Worm (Caenorhabditis elegans) whole organism, young adult: ENCODE measurements around the gene pal-1.

ENCODE experiments used
- B0019.2 ChIP-seq: fragments of 200-800 bp; sonication (Bioruptor generic); conservative IDR thresholded peaks from 2 replicates; pipeline ENCODE4 v1.3.6; 2022; ENCODE audit warnings: missing genetic modification reagents, missing genetic modification characterization, missing compliant biosample characterization
- B0035.1 ChIP-seq: sonication (generic microtip); optimal IDR thresholded peaks from 2 replicates; lab custom pipeline; 2016; ENCODE audit warnings: missing genetic modification characterization, mild to moderate bottlenecking, missing compliant biosample characterization, missing genotype, missing genetic modification reagents
- B0261.1 ChIP-seq: sonication (generic microtip); optimal IDR thresholded peaks from 2 replicates; lab custom pipeline; 2016; ENCODE audit warnings: mild to moderate bottlenecking, missing genetic modification characterization, moderate library complexity, missing compliant biosample characterization
- C06A6.2 ChIP-seq: fragments of 200-800 bp; sonication (Bioruptor generic); conservative IDR thresholded peaks from 2 replicates; pipeline ENCODE4 v1.3.6; 2022; ENCODE audit warnings: missing genetic modification characterization, missing compliant biosample characterization
- F23B12.7 ChIP-seq: sonication (generic microtip); optimal IDR thresholded peaks from 2 replicates; lab custom pipeline; 2017; ENCODE audit warnings: missing genetic modification characterization, mild to moderate bottlenecking, missing compliant biosample characterization, antibody characterized with exemption, moderate library complexity; ENCODE audit not compliant: insufficient read depth
- F55B11.4 ChIP-seq: sonication (generic microtip); optimal IDR thresholded peaks from 2 replicates; lab custom pipeline; 2016; ENCODE audit warnings: missing compliant biosample characterization, missing genetic modification characterization, borderline replicate concordance; ENCODE audit not compliant: insufficient read depth
- T07F8.4 ChIP-seq: sonication (generic microtip); optimal IDR thresholded peaks from 2 replicates; lab custom pipeline; 2016; ENCODE audit warnings: mild to moderate bottlenecking, missing genetic modification characterization, moderate library complexity, missing compliant biosample characterization
- T26A5.8 ChIP-seq: sonication (generic microtip); optimal IDR thresholded peaks from 2 replicates; lab custom pipeline; 2016; ENCODE audit warnings: missing genetic modification characterization, missing compliant biosample characterization
- Y53F4B.3 ChIP-seq: fragments of 200-800 bp; sonication (Bioruptor generic); IDR thresholded peaks from 2 replicates; pipeline ENCODE4 v1.3.6; 2022; ENCODE audit warnings: missing genetic modification reagents, missing genetic modification characterization, missing compliant biosample characterization
- Y53G8AR.9 ChIP-seq: fragments of 200-800 bp; sonication (Bioruptor generic); conservative IDR thresholded peaks from 2 replicates; pipeline ENCODE4 v1.3.6; 2022; ENCODE audit warnings: missing genetic modification reagents, missing genetic modification characterization, missing compliant biosample characterization
- Y67H2A.10 ChIP-seq: fragments of 200-800 bp; sonication (Bioruptor generic); conservative IDR thresholded peaks from 2 replicates; pipeline ENCODE4 v1.3.6; 2022; ENCODE audit warnings: missing genetic modification reagents, missing genetic modification characterization, missing compliant biosample characterization
- Y79H2A.3 ChIP-seq: fragments of 200-800 bp; sonication (Bioruptor generic); conservative IDR thresholded peaks from 2 replicates; pipeline ENCODE4 v1.3.6; 2022; ENCODE audit warnings: missing genetic modification reagents, missing genetic modification characterization, missing compliant biosample characterization
- akir-1 ChIP-seq: fragments of 200-800 bp; sonication (Bioruptor generic); optimal IDR thresholded peaks from 2 replicates; lab custom pipeline; 2018; ENCODE audit warnings: mild to moderate bottlenecking, missing genetic modification characterization, moderate library complexity, missing compliant biosample characterization
- ama-1 ChIP-seq, 3 experiments: fragments of 150-350 bp in 1 of 3; sonication (generic microtip) in 2 of 3; optimal IDR thresholded peaks; 2 replicates each; lab custom pipeline; 2014 to 2018; ENCODE audit warnings: missing biosample characterization in 2 of 3, missing genetic modification characterization in 2 of 3, missing genetic modification reagents in 2 of 3
- aptf-3 ChIP-seq: fragments of 200-800 bp; sonication (Bioruptor generic); IDR thresholded peaks from 2 replicates; pipeline ENCODE4 v1.3.6; 2022; ENCODE audit warnings: missing genetic modification characterization, missing compliant biosample characterization
- attf-3 ChIP-seq: fragments of 200-800 bp; sonication (Bioruptor generic); conservative IDR thresholded peaks from 2 replicates; pipeline ENCODE4 v1.3.6; 2022; ENCODE audit warnings: missing genetic modification reagents, missing genetic modification characterization, missing compliant biosample characterization
- attf-6 ChIP-seq: fragments of 200-800 bp; sonication (Bioruptor generic); IDR thresholded peaks from 2 replicates; pipeline ENCODE4 v1.3.6; 2022; ENCODE audit warnings: missing genetic modification reagents, missing genetic modification characterization, missing compliant biosample characterization
- ceh-27 ChIP-seq: fragments of 200-800 bp; sonication (Bioruptor generic); optimal IDR thresholded peaks from 2 replicates; lab custom pipeline; 2018; ENCODE audit warnings: mild to moderate bottlenecking, missing genetic modification characterization, moderate library complexity, missing compliant biosample characterization
- ceh-40 ChIP-seq: fragments of 200-800 bp; sonication (Bioruptor generic); IDR thresholded peaks from 2 replicates; pipeline ENCODE4 v1.3.6; 2022; ENCODE audit warnings: missing genetic modification characterization, missing compliant biosample characterization
- ceh-58 ChIP-seq: fragments of 200-800 bp; sonication (Bioruptor generic); IDR thresholded peaks from 2 replicates; pipeline ENCODE4 v1.3.6; 2022; ENCODE audit warnings: missing genetic modification characterization, missing compliant biosample characterization
- ceh-91 ChIP-seq: fragments of 200-800 bp; sonication (Bioruptor generic); IDR thresholded peaks from 2 replicates; pipeline ENCODE4 v1.3.6; 2022; ENCODE audit warnings: missing genetic modification reagents, missing genetic modification characterization, missing compliant biosample characterization
- dpl-1 ChIP-seq: fragments of 150-350 bp; optimal IDR thresholded peaks from 2 replicates; lab custom pipeline; 2014; ENCODE audit warnings: missing biosample characterization, missing genetic modification reagents, missing genetic modification characterization
- efl-1 ChIP-seq: fragments of 150-350 bp; optimal IDR thresholded peaks from 2 replicates; lab custom pipeline; 2014; ENCODE audit warnings: missing biosample characterization, missing genetic modification reagents, missing genetic modification characterization
- egl-44 ChIP-seq: fragments of 200-800 bp; sonication (Bioruptor generic); IDR thresholded peaks from 2 replicates; pipeline ENCODE4 v1.3.6; 2022; ENCODE audit warnings: missing genetic modification reagents, missing genetic modification characterization, missing compliant biosample characterization
- gei-17 ChIP-seq: fragments of 200-800 bp; sonication (Bioruptor generic); optimal IDR thresholded peaks from 2 replicates; lab custom pipeline; 2018; ENCODE audit warnings: mild to moderate bottlenecking, missing genetic modification characterization, missing compliant biosample characterization
- him-1 ChIP-seq: sonication (generic microtip); optimal IDR thresholded peaks from 2 replicates; lab custom pipeline; 2016; ENCODE audit warnings: missing genotype, missing genetic modification reagents, missing genetic modification characterization, missing compliant biosample characterization
- hsf-1 ChIP-seq: fragments of 200-800 bp; sonication (Bioruptor generic); IDR thresholded peaks from 2 replicates; pipeline ENCODE4 v1.3.6; 2022; ENCODE audit warnings: missing genetic modification reagents, missing genetic modification characterization, missing compliant biosample characterization
- let-526 ChIP-seq: fragments of 200-800 bp; sonication (Bioruptor generic); IDR thresholded peaks from 2 replicates; pipeline ENCODE4 v1.3.6; 2022; ENCODE audit warnings: missing genetic modification reagents, missing genetic modification characterization, missing compliant biosample characterization
- let-607 ChIP-seq, 2 experiments: fragments of 200-800 bp in 1 of 2; sonication (Bioruptor generic) in 1 of 2; sonication (generic microtip) in 1 of 2; optimal IDR thresholded peaks; 2 replicates each; lab custom pipeline; 2016 to 2018; ENCODE audit warnings: mild to moderate bottlenecking in 2 of 2, missing compliant biosample characterization in 2 of 2, missing genetic modification characterization in 2 of 2, moderate library complexity in 2 of 2, missing genotype in 1 of 2
- lin-40 ChIP-seq: sonication (generic microtip); optimal IDR thresholded peaks from 2 replicates; lab custom pipeline; 2016; ENCODE audit warnings: missing genetic modification characterization, mild to moderate bottlenecking, missing compliant biosample characterization, missing genotype, missing genetic modification reagents
- lsl-1 ChIP-seq: fragments of 200-800 bp; sonication (Bioruptor generic); optimal IDR thresholded peaks from 2 replicates; lab custom pipeline; 2018; ENCODE audit warnings: mild to moderate bottlenecking, missing genetic modification characterization, moderate library complexity, missing compliant biosample characterization
- madf-10 ChIP-seq: sonication (generic microtip); optimal IDR thresholded peaks from 2 replicates; lab custom pipeline; 2016; ENCODE audit warnings: mild to moderate bottlenecking, missing genetic modification characterization, missing compliant biosample characterization
- madf-3 ChIP-seq: fragments of 200-800 bp; sonication (Bioruptor generic); IDR thresholded peaks from 2 replicates; pipeline ENCODE4 v1.3.6; 2022; ENCODE audit warnings: missing genetic modification reagents, missing genetic modification characterization, missing compliant biosample characterization
- madf-6 ChIP-seq: fragments of 200-800 bp; sonication (Bioruptor generic); IDR thresholded peaks from 2 replicates; pipeline ENCODE4 v1.3.6; 2022; ENCODE audit warnings: missing genetic modification reagents, missing genetic modification characterization, missing compliant biosample characterization
- madf-8 ChIP-seq: fragments of 200-800 bp; sonication (Bioruptor generic); conservative IDR thresholded peaks from 2 replicates; pipeline ENCODE4 v1.3.6; 2022; ENCODE audit warnings: missing genetic modification reagents, missing genetic modification characterization, missing compliant biosample characterization
- mcd-1 ChIP-seq: fragments of 200-800 bp; sonication (Bioruptor generic); IDR thresholded peaks from 2 replicates; pipeline ENCODE4 v1.3.6; 2022; ENCODE audit warnings: missing genetic modification reagents, missing genetic modification characterization, missing compliant biosample characterization
- mel-28 ChIP-seq: sonication (generic microtip); optimal IDR thresholded peaks from 2 replicates; lab custom pipeline; 2016; ENCODE audit warnings: borderline replicate concordance, mild to moderate bottlenecking, missing genetic modification characterization, missing compliant biosample characterization
- nhr-120 ChIP-seq: fragments of 200-800 bp; sonication (Bioruptor generic); IDR thresholded peaks from 2 replicates; pipeline ENCODE4 v1.3.6; 2022; ENCODE audit warnings: missing genetic modification characterization, missing compliant biosample characterization
- nhr-179 ChIP-seq: sonication (generic microtip); optimal IDR thresholded peaks from 2 replicates; lab custom pipeline; 2016; ENCODE audit warnings: mild to moderate bottlenecking, missing genetic modification characterization, missing compliant biosample characterization
- nhr-90 ChIP-seq: sonication (generic microtip); optimal IDR thresholded peaks from 2 replicates; lab custom pipeline; 2016; ENCODE audit warnings: missing genotype, mild to moderate bottlenecking, missing genetic modification characterization, missing compliant biosample characterization
- repo-1 ChIP-seq: sonication (generic microtip); optimal IDR thresholded peaks from 2 replicates; lab custom pipeline; 2017; ENCODE audit warnings: mild to moderate bottlenecking, missing genetic modification characterization, missing compliant biosample characterization
- sdz-38 ChIP-seq: sonication (generic microtip); optimal IDR thresholded peaks from 2 replicates; lab custom pipeline; 2016; ENCODE audit warnings: missing genotype, missing genetic modification characterization, missing compliant biosample characterization
- snpc-1.3 ChIP-seq: sonication (generic microtip); optimal IDR thresholded peaks from 2 replicates; lab custom pipeline; 2017; ENCODE audit warnings: missing genetic modification characterization, mild to moderate bottlenecking, missing compliant biosample characterization, antibody characterized with exemption, moderate library complexity, missing genotype, missing genetic modification reagents; ENCODE audit not compliant: insufficient read depth
- tbx-9 ChIP-seq: sonication (generic microtip); optimal IDR thresholded peaks from 2 replicates; lab custom pipeline; 2016; ENCODE audit warnings: borderline replicate concordance, missing genetic modification characterization, inconsistent platforms, missing compliant biosample characterization
- tlf-1 ChIP-seq: fragments of 200-800 bp; sonication (Bioruptor generic); optimal IDR thresholded peaks from 2 replicates; lab custom pipeline; 2018; ENCODE audit warnings: mild to moderate bottlenecking, missing genetic modification characterization, missing compliant biosample characterization
- xnd-1 ChIP-seq: sonication (generic microtip); optimal IDR thresholded peaks from 2 replicates; lab custom pipeline; 2016; ENCODE audit warnings: missing genotype, missing genetic modification reagents, missing genetic modification characterization, missing compliant biosample characterization
- zim-3 ChIP-seq: sonication (generic microtip); optimal IDR thresholded peaks from 2 replicates; lab custom pipeline; 2017; ENCODE audit warnings: mild to moderate bottlenecking, missing genetic modification characterization, moderate library complexity, missing compliant biosample characterization
- ztf-18 ChIP-seq: sonication (generic microtip); optimal IDR thresholded peaks from 2 replicates; lab custom pipeline; 2016; ENCODE audit warnings: missing genotype, mild to moderate bottlenecking, missing genetic modification characterization, missing compliant biosample characterization

pal-1 gene

ce11 chrIII:4756983-4757382 lies 52.4 kb downstream of the pal-1 start, which contains the start of gene fbxl-2 (continued):
- TF ChIP-seq mcd-1: peak; percentile 96
- peak; percentile 83 for TF ChIP-seq F23B12.7 (tag; lab: Kevin White, UChicago)
- TF ChIP-seq ama-1 (optimal IDR thresholded peaks at IDR 0.05; lab: Kevin White, UChicago): no peak
- peak in 1 of 2 experiments; percentile 54 for TF ChIP-seq ama-1 (GFP tag; optimal IDR thresholded peaks at IDR 0.05; lab: Kevin White, UChicago)
- no peak for TF ChIP-seq F55B11.4
- TF ChIP-seq Y53G8AR.9 (GFP tag; lab: Robert Waterston, UW): peak; percentile 97
- TF ChIP-seq sdz-38: no peak
- TF ChIP-seq Y53F4B.3: no peak
- peak; percentile 78 for TF ChIP-seq gei-17 (GFP tag; lab: Kevin White, UChicago)
- TF ChIP-seq T07F8.4 (tag; lab: Kevin White, UChicago): peak; percentile 0
- no peak for TF ChIP-seq ceh-58 (GFP tag; lab: Robert Waterston, UW)
- no peak for TF ChIP-seq mel-28 (tag; lab: Kevin White, UChicago)
- peak; percentile 95 for TF ChIP-seq madf-3 (GFP tag; lab: Robert Waterston, UW)
- TF ChIP-seq snpc-1.3: peak; percentile 41
- TF ChIP-seq akir-1 (GFP tag; lab: Kevin White, UChicago): peak; percentile 16
- TF ChIP-seq Y67H2A.10 (GFP tag; lab: Robert Waterston, UW): peak; percentile 71
- peak; percentile 80 for TF ChIP-seq attf-3 (GFP tag; lab: Robert Waterston, UW)
- peak; percentile 21 for TF ChIP-seq B0261.1 (tag; lab: Kevin White, UChicago)
- 0 out of 2 replicates have a peak, but pooled peaks have one; percentile 49 for TF ChIP-seq aptf-3 (GFP tag; lab: Robert Waterston, UW)
- TF ChIP-seq nhr-90: peak; percentile 60
- TF ChIP-seq zim-3: no peak
- peak; percentile 91 for TF ChIP-seq repo-1 (tag; lab: Kevin White, UChicago)
- peak; percentile 67; the same call in 1 of the 2 replicates for TF ChIP-seq attf-6 (GFP tag; lab: Robert Waterston, UW)
- TF ChIP-seq him-1 (tag; lab: Kevin White, UChicago): peak; percentile 10
- TF ChIP-seq B0035.1 (tag; lab: Kevin White, UChicago): peak; percentile 67
- peak; percentile 99 for TF ChIP-seq ztf-18 (tag; lab: Kevin White, UChicago)
- TF ChIP-seq egl-44 (GFP tag; lab: Robert Waterston, UW): peak; percentile 78
- TF ChIP-seq tbx-9 (tag; lab: Kevin White, UChicago): no peak
- TF ChIP-seq lin-40 (tag; lab: Kevin White, UChicago): no peak
- peak; percentile 54 to 83 for TF ChIP-seq let-607 (tag; optimal IDR thresholded peaks at IDR 0.05; lab: Kevin White, UChicago)
- TF ChIP-seq B0019.2 (GFP tag; lab: Robert Waterston, UW): peak; percentile 59; the same call in 1 of the 2 replicates
- TF ChIP-seq madf-10 (tag; lab: Kevin White, UChicago): peak; percentile 65
- TF ChIP-seq efl-1 (GFP tag; lab: Kevin White, UChicago): peak; percentile 96
- TF ChIP-seq nhr-120 (GFP tag; lab: Robert Waterston, UW): no peak
- TF ChIP-seq ceh-40 (GFP tag; lab: Robert Waterston, UW): no peak
- peak; percentile 85 for TF ChIP-seq C06A6.2
- TF ChIP-seq tlf-1 (GFP tag; lab: Kevin White, UChicago): peak; percentile 96
- TF ChIP-seq xnd-1 (tag; lab: Kevin White, UChicago): peak; percentile 79
- TF ChIP-seq let-526 (GFP tag; lab: Robert Waterston, UW): peak; percentile 85
- TF ChIP-seq nhr-179 (tag; lab: Kevin White, UChicago): no peak
- peak; percentile 85 for TF ChIP-seq lsl-1
- TF ChIP-seq T26A5.8 (tag; lab: Kevin White, UChicago): no peak
- TF ChIP-seq madf-8 (GFP tag; lab: Robert Waterston, UW): peak; percentile 84
- peak; percentile 85 for TF ChIP-seq hsf-1
- TF ChIP-seq ceh-91 (GFP tag; lab: Robert Waterston, UW): peak; percentile 86
- TF ChIP-seq ceh-27 (GFP tag; lab: Kevin White, UChicago): peak; percentile 93
- peak; percentile 98 for TF ChIP-seq dpl-1 (GFP tag; lab: Kevin White, UChicago)
- TF ChIP-seq Y79H2A.3 (GFP tag; lab: Robert Waterston, UW): no peak
- peak; percentile 93 for TF ChIP-seq madf-6 (GFP tag; lab: Robert Waterston, UW)
